Worm (Caenorhabditis elegans) whole organism, late embryonic: ENCODE data around the gene srbc-58.

Experiments used
- K02D7.2 ChIP-seq: sonication (generic microtip); optimal IDR thresholded peaks from 2 replicates; lab custom pipeline; 2017; ENCODE audit warnings: mild to moderate bottlenecking, missing genetic modification characterization, missing compliant biosample characterization
- ceh-22 ChIP-seq: sonication (generic microtip); optimal IDR thresholded peaks from 2 replicates; lab custom pipeline; 2017; ENCODE audit warnings: missing biosample characterization, missing genetic modification characterization
- dmd-4 ChIP-seq: sonication (generic microtip); optimal IDR thresholded peaks from 2 replicates; lab custom pipeline; 2016; ENCODE audit warnings: borderline replicate concordance, missing genetic modification characterization, missing compliant biosample characterization
- pros-1 ChIP-seq: fragments of 150-350 bp; optimal IDR thresholded peaks from 2 replicates; lab custom pipeline; 2014; ENCODE audit warnings: missing biosample characterization, missing genetic modification reagents, missing genetic modification characterization

ce11 chrV:773256-773655 lies 1.5 kb upstream of the srbc-58 start, which contains the start of gene sti-1:
- no peak for TF ChIP-seq ceh-22 (tag; lab: Kevin White, UChicago)
- TF ChIP-seq pros-1 (tag; lab: Kevin White, UChicago) = no peak
- TF ChIP-seq dmd-4 (tag; lab: Kevin White, UChicago) = no peak
- TF ChIP-seq K02D7.2 (tag; lab: Kevin White, UChicago) = no peak
